Worm (Caenorhabditis elegans) whole organism, midembryonic: Measurements from ENCODE around the gene str-82.

Experiments used
- T22C8.4 ChIP-seq: fragments of 200-800 bp; sonication (Bioruptor generic); IDR thresholded peaks from 2 replicates; pipeline ENCODE4 v1.3.6; 2022; ENCODE audit warnings: missing genetic modification characterization, missing compliant biosample characterization
- cog-1 ChIP-seq: sonication (generic microtip); optimal IDR thresholded peaks from 2 replicates; lab custom pipeline; 2016; ENCODE audit warnings: missing genetic modification characterization, missing compliant biosample characterization
- flt-1 ChIP-seq: fragments of 200-800 bp; sonication (Bioruptor generic); IDR thresholded peaks from 2 replicates; pipeline ENCODE4 v1.3.6; 2022; ENCODE audit warnings: missing genetic modification characterization, missing compliant biosample characterization
- klf-2 ChIP-seq: fragments of 200-800 bp; sonication (Bioruptor generic); conservative IDR thresholded peaks from 2 replicates; pipeline ENCODE4 v1.3.6; 2022; ENCODE audit warnings: missing genetic modification reagents, missing genetic modification characterization, missing compliant biosample characterization
- med-1 ChIP-seq: sonication (generic microtip); optimal IDR thresholded peaks from 2 replicates; lab custom pipeline; 2017; ENCODE audit warnings: missing genetic modification characterization, mild to moderate bottlenecking, missing compliant biosample characterization, antibody characterized with exemption, missing genetic modification reagents; ENCODE audit not compliant: insufficient read depth
- ref-1 ChIP-seq: fragments of 200-800 bp; sonication (Bioruptor generic); conservative IDR thresholded peaks from 2 replicates; pipeline ENCODE4 v1.3.6; 2022; ENCODE audit warnings: missing genetic modification reagents, missing genetic modification characterization, missing compliant biosample characterization
- tab-1 ChIP-seq: fragments of 200-800 bp; sonication (Bioruptor generic); IDR thresholded peaks from 2 replicates; pipeline ENCODE4 v1.3.6; 2022; ENCODE audit warnings: missing genetic modification characterization, missing compliant biosample characterization
- ztf-23 ChIP-seq: fragments of 200-800 bp; sonication (Bioruptor generic); IDR thresholded peaks from 2 replicates; pipeline ENCODE4 v1.3.6; 2022; ENCODE audit warnings: missing genetic modification reagents, missing genetic modification characterization, missing compliant biosample characterization
- ztf-29 ChIP-seq: fragments of 200-800 bp; sonication (Bioruptor generic); IDR thresholded peaks from 2 replicates; pipeline ENCODE4 v1.3.6; 2022; ENCODE audit warnings: missing genetic modification reagents, missing genetic modification characterization, missing compliant biosample characterization

DNA sequence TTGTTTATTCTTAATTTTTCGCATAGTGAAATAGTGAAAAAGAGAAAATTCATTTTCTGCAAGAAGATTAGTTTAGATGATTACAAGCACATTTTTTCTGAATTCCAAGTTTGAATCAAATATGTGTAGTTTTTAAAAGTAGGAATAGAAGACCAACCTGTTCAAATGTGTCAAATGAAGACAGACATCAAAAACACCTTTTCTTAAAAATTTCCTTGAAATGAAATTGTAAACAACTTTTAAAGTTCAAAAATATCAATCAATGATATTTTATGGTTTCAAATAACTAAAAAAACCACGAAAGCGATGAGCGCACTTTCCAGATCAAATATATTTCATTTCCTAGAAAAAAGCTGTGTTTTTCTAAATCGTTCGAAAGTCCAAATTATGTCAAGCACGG lies 7.2 kb downstream of the str-82 start, which contains the start of gene nlp-30:
- TF ChIP-seq klf-2 (GFP tag; lab: Robert Waterston, UW) (no peak), cog-1 (tag; lab: Kevin White, UChicago) (no peak), T22C8.4 (GFP tag; lab: Robert Waterston, UW) (no peak), ref-1 (GFP tag; lab: Robert Waterston, UW) (no peak), med-1 (GFP tag; lab: Kevin White, UChicago) (no peak), tab-1 (GFP tag; lab: Robert Waterston, UW) (no peak), ztf-29 (GFP tag; lab: Robert Waterston, UW) (no peak), ztf-23 (GFP tag; lab: Robert Waterston, UW) (no peak), flt-1 (no peak)
